Fruit fly (Drosophila melanogaster) whole organism: ENCODE data around the gene pon.

Experiments
- CG8478 ChIP-seq: fragments of >200 bp; optimal IDR thresholded peaks from 2 replicates; lab custom pipeline; 2018; ENCODE audit warnings: inconsistent platforms
- pan ChIP-seq: fragments of >200 bp; optimal IDR thresholded peaks from 2 replicates; lab custom pipeline; 2017
- psq ChIP-seq: fragments of >200 bp; optimal IDR thresholded peaks from 2 replicates; lab custom pipeline; 2017

- TF ChIP-seq CG8478 (lab: Kevin White, UChicago) (no peak), psq (lab: Kevin White, UChicago) (no peak), pan (lab: Kevin White, UChicago) (no peak)
Observed at dm6 chrX:4596467-4597183, 39.5 kb upstream of the pon start.
